Fruit fly (Drosophila melanogaster): Measurements from ENCODE around the gene enc.

- TF ChIP-seq psq (GFP tag; optimal IDR thresholded peaks at IDR 0.05), result peak; percentile 48
- TF ChIP-seq dl (GFP tag; optimal IDR thresholded peaks at IDR 0.05; ENCODE audit: insufficient read depth in 1 of 2, partially characterized antibody in 2 of 2), result peak in 1 of 2 experiments; percentile 56
- TF ChIP-seq Abd-B (GFP tag; optimal IDR thresholded peaks at IDR 0.05), result no peak
- TF ChIP-seq pan (optimal IDR thresholded peaks at IDR 0.05), result no peak
- no peak for TF ChIP-seq Hnf4 (GFP tag; optimal IDR thresholded peaks at IDR 0.05)
- no peak for TF ChIP-seq Myc (optimal IDR thresholded peaks at IDR 0.05)
- TF ChIP-seq sv (GFP tag; optimal IDR thresholded peaks at IDR 0.05), result peak; percentile 45
- peak in 1 of 2 experiments; percentile 51 for TF ChIP-seq foxo (GFP tag; optimal IDR thresholded peaks at IDR 0.05)
- TF ChIP-seq h (GFP tag; optimal IDR thresholded peaks at IDR 0.05), result peak; percentile 50
- TF ChIP-seq br (GFP tag; optimal IDR thresholded peaks at IDR 0.05), result peak; percentile 9
- TF ChIP-seq woc (GFP tag; optimal IDR thresholded peaks at IDR 0.05), result no peak
- TF ChIP-seq Hr78 (GFP tag; optimal IDR thresholded peaks at IDR 0.05), result no peak
- no peak for TF ChIP-seq usp (GFP tag; optimal IDR thresholded peaks at IDR 0.05)
These were observed 6.5 kb downstream of the enc start, which contains the start of gene Rdh for dm6 chr3L:3824790-3825484.
